Worm (Caenorhabditis elegans) whole organism, mixed stage, embryonic: Measurements from ENCODE around the gene htrl-1.

Experiments used
- bed-3 ChIP-seq: fragments of 200-800 bp; sonication (Bioruptor generic); optimal IDR thresholded peaks from 3 replicates; lab custom pipeline; 2018; ENCODE audit warnings: mild to moderate bottlenecking, missing genetic modification characterization, moderate library complexity, missing compliant biosample characterization
- ceh-43 ChIP-seq: fragments of 200-800 bp; sonication (Bioruptor generic); optimal IDR thresholded peaks from 2 replicates; lab custom pipeline; 2018; ENCODE audit warnings: mild to moderate bottlenecking, missing genetic modification characterization, moderate library complexity, missing compliant biosample characterization
- cnd-1 ChIP-seq: fragments of 200-800 bp; sonication (Bioruptor generic); optimal IDR thresholded peaks from 2 replicates; lab custom pipeline; 2018; ENCODE audit warnings: mild to moderate bottlenecking, missing genetic modification characterization, missing compliant biosample characterization
- hlh-1 ChIP-seq: fragments of 150-350 bp; optimal IDR thresholded peaks from 2 replicates; lab custom pipeline; 2014; ENCODE audit warnings: missing biosample characterization, missing genetic modification reagents, missing genetic modification characterization
- lin-13 ChIP-seq: fragments of 150-350 bp; optimal IDR thresholded peaks from 2 replicates; lab custom pipeline; 2014; ENCODE audit warnings: missing biosample characterization, missing genetic modification characterization
- lsy-2 ChIP-seq: fragments of 150-350 bp; optimal IDR thresholded peaks from 2 replicates; lab custom pipeline; 2014; ENCODE audit warnings: missing biosample characterization, missing genetic modification characterization
- mep-1 ChIP-seq: fragments of 150-350 bp; optimal IDR thresholded peaks from 2 replicates; lab custom pipeline; 2017; ENCODE audit warnings: missing biosample characterization, missing genetic modification reagents, missing genetic modification characterization, inconsistent platforms
- nhr-12 ChIP-seq: fragments of 150-350 bp; optimal IDR thresholded peaks from 2 replicates; lab custom pipeline; 2014; ENCODE audit warnings: missing biosample characterization, missing genetic modification characterization
- nhr-76 ChIP-seq: sonication (generic microtip); optimal IDR thresholded peaks from 2 replicates; lab custom pipeline; 2017; ENCODE audit warnings: missing biosample characterization, missing genetic modification characterization
- pha-4 ChIP-seq: fragments of 150-350 bp; optimal IDR thresholded peaks from 2 replicates; lab custom pipeline; 2018; ENCODE audit warnings: missing biosample characterization, missing genetic modification reagents, missing genetic modification characterization
- unc-39 ChIP-seq: fragments of 150-350 bp; optimal IDR thresholded peaks from 2 replicates; lab custom pipeline; 2014; ENCODE audit warnings: missing biosample characterization, missing genetic modification characterization
- ztf-11 ChIP-seq: fragments of 150-350 bp; optimal IDR thresholded peaks from 2 replicates; lab custom pipeline; 2014; ENCODE audit warnings: missing biosample characterization, missing genetic modification characterization

DNA sequence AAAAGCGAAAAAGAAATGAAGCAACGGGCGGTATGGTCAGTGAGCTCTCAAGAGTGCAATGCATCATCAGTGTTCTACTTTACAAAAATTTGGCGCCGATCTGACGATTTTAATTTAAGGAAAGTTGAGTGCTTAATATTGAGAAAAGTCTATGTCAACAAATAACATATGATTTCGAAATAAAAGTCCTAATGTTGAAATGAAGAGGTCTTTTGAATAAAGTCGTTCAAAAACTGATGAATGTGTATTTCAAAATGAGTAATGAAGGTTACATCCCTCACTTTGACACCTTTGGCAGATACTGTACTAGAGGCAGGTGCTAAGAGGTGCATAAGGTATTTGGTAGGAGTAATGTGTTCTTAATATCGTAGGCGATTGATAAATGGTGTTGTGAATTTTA lies 1.3 kb upstream of the htrl-1 start:
- TF ChIP-seq nhr-12 (tag; lab: Kevin White, UChicago) (no peak), cnd-1 (tag; lab: Kevin White, UChicago) (no peak), unc-39 (no peak), lsy-2 (tag; lab: Kevin White, UChicago) (no peak), bed-3 (GFP tag; lab: Kevin White, UChicago) (no peak), ztf-11 (no peak), ceh-43 (no peak), nhr-76 (no peak), pha-4 (tag; lab: Kevin White, UChicago) (no peak), mep-1 (tag; lab: Kevin White, UChicago) (no peak), hlh-1 (no peak), lin-13 (tag; lab: Kevin White, UChicago) (no peak)
